Fruit fly (Drosophila melanogaster): ENCODE measurements around the gene Dysb.
A peak's percentile ranks its signal among the peaks of the same experiment; 100 is the strongest.

The Dysb gene

dm6 chr3L:18890283-18891175 is 23.0 kb downstream of the Dysb start, which contains the start of gene CG3961 (continued):
- TF ChIP-seq Pdp1 (GFP tag; optimal IDR thresholded peaks at IDR 0.05) (peak; percentile 88 to 89), rib (GFP tag; IDR thresholded peaks at IDR 0.05) (no peak), mam (GFP tag; optimal IDR thresholded peaks at IDR 0.05) (peak; percentile 82), CG3995 (GFP tag; optimal IDR thresholded peaks at IDR 0.05) (peak; percentile 36), CG9215 (GFP tag; IDR thresholded peaks at IDR 0.05) (peak; percentile 91), CG2120 (GFP tag; optimal IDR thresholded peaks at IDR 0.05) (peak; percentile 92), CG8359 (GFP tag; optimal IDR thresholded peaks at IDR 0.05; ENCODE audit: borderline replicate concordance) (peak; percentile 93), CG12155 (GFP tag; optimal IDR thresholded peaks at IDR 0.05) (peak; percentile 89), Nf-YC (tag; optimal IDR thresholded peaks at IDR 0.05) (peak; percentile 89), CG31365 (tag; optimal IDR thresholded peaks at IDR 0.05) (peak; percentile 46), CG8478 (optimal IDR thresholded peaks at IDR 0.05) (no peak), CG2129 (GFP tag; IDR thresholded peaks at IDR 0.05; ENCODE audit: partially characterized antibody) (no peak), croc (GFP tag; conservative IDR thresholded peaks at IDR 0.05) (peak; percentile 96), CG8281 (tag; optimal IDR thresholded peaks at IDR 0.05) (peak; percentile 91), NC2α (GFP tag; optimal IDR thresholded peaks at IDR 0.05) (peak; percentile 80), CG33213 (GFP tag; optimal IDR thresholded peaks at IDR 0.05) (peak; percentile 55), CG4328 (GFP tag; optimal IDR thresholded peaks at IDR 0.05) (peak; percentile 96), peb (GFP tag; IDR thresholded peaks at IDR 0.05) (peak; percentile 94), CG1647 (GFP tag; optimal IDR thresholded peaks at IDR 0.05) (peak; percentile 69), CG16813 (GFP tag; IDR thresholded peaks at IDR 0.05; ENCODE audit: partially characterized antibody) (no peak), Nf-YA (GFP tag; IDR thresholded peaks at IDR 0.05) (peak; percentile 76), jumu (GFP tag; optimal IDR thresholded peaks at IDR 0.05) (peak; percentile 75), Usf (GFP tag; optimal IDR thresholded peaks at IDR 0.05) (peak; percentile 91), Doc2 (GFP tag; IDR thresholded peaks at IDR 0.05) (no peak), MBD-R2 (GFP tag; IDR thresholded peaks at IDR 0.05) (peak; percentile 44; the same call in 1 of the 2 replicates), CG14860 (GFP tag; IDR thresholded peaks at IDR 0.05; ENCODE audit: partially characterized antibody) (no peak), CG4360 (GFP tag; IDR thresholded peaks at IDR 0.05) (peak; percentile 62), CG6683 (GFP tag; optimal IDR thresholded peaks at IDR 0.05) (peak; percentile 95), otp (GFP tag; IDR thresholded peaks at IDR 0.05) (0 out of 3 replicates have a peak, but pooled peaks have one; percentile 63), ATbp (GFP tag; optimal IDR thresholded peaks at IDR 0.05) (peak; percentile 96), dmrt11E (tag; optimal IDR thresholded peaks at IDR 0.05) (peak; percentile 98), CG2889 (GFP tag; IDR thresholded peaks at IDR 0.05) (peak; percentile 72; the same call in 2 of the 3 replicates), CG15269 (tag; optimal IDR thresholded peaks at IDR 0.05) (peak; percentile 97), knrl (GFP tag; IDR thresholded peaks at IDR 0.05; ENCODE audit: partially characterized antibody) (no peak), Meics (GFP tag; optimal IDR thresholded peaks at IDR 0.05) (peak; percentile 95), ewg (GFP tag; optimal IDR thresholded peaks at IDR 0.05) (peak; percentile 96), gsb (GFP tag; IDR thresholded peaks at IDR 0.05) (peak; percentile 64), CkIIα-i1 (GFP tag; IDR thresholded peaks at IDR 0.05) (no peak), fd96Cb (tag; optimal IDR thresholded peaks at IDR 0.05) (peak; percentile 98), CG11247 (GFP tag; IDR thresholded peaks at IDR 0.05) (peak; percentile 65), CG9876 (GFP tag; optimal IDR thresholded peaks at IDR 0.05) (peak; percentile 57), Gsc (GFP tag; IDR thresholded peaks at IDR 0.05) (no peak), eyg (GFP tag; optimal IDR thresholded peaks at IDR 0.05) (peak; percentile 46), Ssrp (tag; optimal IDR thresholded peaks at IDR 0.05) (peak; percentile 99), CG11456 (GFP tag; IDR thresholded peaks at IDR 0.05) (no peak), CG8290 (GFP tag; optimal IDR thresholded peaks at IDR 0.05) (peak; percentile 97), CG8290 (tag; optimal IDR thresholded peaks at IDR 0.05) (peak; percentile 70 to 86), ranshi (GFP tag; IDR thresholded peaks at IDR 0.05) (peak; percentile 88), NFAT (GFP tag; IDR thresholded peaks at IDR 0.05) (no peak)
